Fruit fly (Drosophila melanogaster) whole organism, pupa: Measurements from ENCODE around the gene Lmpt.
A peak's percentile ranks its signal among the peaks of the same experiment; 100 is the strongest.

Experiments used
- CG10348 ChIP-seq: fragments of 200-800 bp; sonication (Bioruptor generic); IDR thresholded peaks from 2 replicates; pipeline ENCODE4 v1.3.6; 2022; ENCODE audit warnings: missing biosample characterization, missing genetic modification characterization
- CG12605 ChIP-seq: fragments of 200-800 bp; sonication (Bioruptor generic); IDR thresholded peaks from 2 replicates; pipeline ENCODE4 v1.3.6; 2022; ENCODE audit warnings: missing biosample characterization, missing genetic modification characterization
- CG4496 ChIP-seq: fragments of 200-800 bp; sonication (Bioruptor generic); IDR thresholded peaks from 3 replicates; pipeline ENCODE4 v1.3.6; 2022; ENCODE audit warnings: missing biosample characterization, missing genetic modification characterization
- CG9948 ChIP-seq: fragments of 200-800 bp; sonication (Bioruptor generic); optimal IDR thresholded peaks from 2 replicates; lab custom pipeline; 2018; ENCODE audit warnings: missing biosample characterization, mild to moderate bottlenecking, missing genetic modification characterization, moderate library complexity
- Snoo ChIP-seq: fragments of 200-800 bp; sonication (Bioruptor generic); optimal IDR thresholded peaks from 3 replicates; lab custom pipeline; 2017; ENCODE audit warnings: missing biosample characterization, mild to moderate bottlenecking, missing genetic modification characterization, inconsistent platforms
- fd96Ca ChIP-seq: fragments of 200-800 bp; sonication (Bioruptor generic); IDR thresholded peaks from 3 replicates; pipeline ENCODE4 v1.3.6; 2022; ENCODE audit warnings: missing biosample characterization, missing genetic modification characterization

DNA sequence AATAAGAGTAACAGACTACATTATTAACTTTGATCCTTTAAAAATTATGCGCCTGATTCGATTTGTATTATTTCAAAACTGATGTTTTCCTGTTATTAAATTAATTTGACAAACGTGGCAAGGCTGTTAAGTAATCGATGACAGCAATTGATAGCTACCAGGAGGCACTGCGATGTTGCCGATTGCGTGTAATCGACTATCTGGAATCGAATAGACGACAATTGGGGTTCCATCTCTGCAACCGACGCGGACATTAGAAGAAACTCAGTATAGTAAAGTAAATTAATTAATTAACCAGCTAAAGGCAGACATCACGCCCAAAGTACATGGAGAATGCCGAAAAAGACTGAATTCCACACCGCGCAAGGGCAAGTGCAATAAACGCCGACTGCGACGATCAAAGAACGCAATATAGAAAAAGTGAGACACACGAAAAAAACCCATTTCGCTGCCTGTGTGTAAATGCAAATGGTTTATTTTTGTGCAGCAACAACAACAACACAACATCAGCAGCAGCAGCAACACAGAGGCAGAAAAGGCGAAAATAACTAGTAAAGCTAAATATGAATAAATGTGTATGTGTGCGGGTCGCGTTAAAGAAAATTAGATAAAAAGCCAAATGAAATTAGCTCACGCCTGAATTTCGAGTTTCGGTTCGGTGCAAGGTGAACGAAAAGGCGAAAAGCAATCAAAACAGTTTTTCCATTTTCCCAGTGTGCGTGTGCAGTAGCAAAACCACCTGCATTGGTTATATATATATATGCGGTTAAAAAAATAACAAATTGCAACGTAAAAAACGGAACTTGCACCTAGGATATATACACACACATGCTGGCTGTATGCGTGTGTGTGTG is 11.3 kb upstream of the Lmpt start, which contains the start of gene sina:
- no peak for TF ChIP-seq Snoo
- no peak for TF ChIP-seq CG10348
- peak; percentile 31; the same call in 1 of the 3 replicates for TF ChIP-seq fd96Ca
- TF ChIP-seq CG12605 (GFP tag; lab: Robert Waterston, UW) = no peak
- TF ChIP-seq CG4496 (GFP tag; lab: Robert Waterston, UW) = peak; percentile 28; the same call in 1 of the 3 replicates
- TF ChIP-seq CG9948 (tag; lab: Kevin White, UChicago) = no peak
